Worm (Caenorhabditis elegans) whole organism, mixed stage, embryonic: ENCODE results near the gene fbxb-81.

Source experiments
- ceh-43 ChIP-seq: fragments of 200-800 bp; sonication (Bioruptor generic); optimal IDR thresholded peaks from 2 replicates; lab custom pipeline; 2018; ENCODE audit warnings: mild to moderate bottlenecking, missing genetic modification characterization, moderate library complexity, missing compliant biosample characterization
- ces-1 ChIP-seq: fragments of 150-350 bp; optimal IDR thresholded peaks from 2 replicates; lab custom pipeline; 2014; ENCODE audit warnings: missing biosample characterization, missing genetic modification reagents, missing genetic modification characterization
- elt-1 ChIP-seq: sonication (generic microtip); optimal IDR thresholded peaks from 2 replicates; lab custom pipeline; 2017; ENCODE audit warnings: missing genetic modification characterization, mild to moderate bottlenecking, missing compliant biosample characterization, antibody characterized with exemption, moderate library complexity, borderline replicate concordance; ENCODE audit not compliant: insufficient read depth
- elt-3 ChIP-seq: fragments of 150-350 bp; optimal IDR thresholded peaks from 2 replicates; lab custom pipeline; 2014; ENCODE audit warnings: missing biosample characterization, missing genetic modification characterization
- mab-5 ChIP-seq: fragments of 150-350 bp; optimal IDR thresholded peaks from 2 replicates; lab custom pipeline; 2014; ENCODE audit warnings: missing biosample characterization, missing genetic modification characterization
- nhr-12 ChIP-seq: fragments of 150-350 bp; optimal IDR thresholded peaks from 2 replicates; lab custom pipeline; 2014; ENCODE audit warnings: missing biosample characterization, missing genetic modification characterization
- nhr-237 ChIP-seq: fragments of 150-350 bp; optimal IDR thresholded peaks from 2 replicates; lab custom pipeline; 2014; ENCODE audit warnings: missing biosample characterization, missing genetic modification characterization
- nhr-28 ChIP-seq: fragments of 150-350 bp; optimal IDR thresholded peaks from 2 replicates; lab custom pipeline; 2014; ENCODE audit warnings: missing biosample characterization, missing genetic modification characterization
- pha-4 ChIP-seq: fragments of 150-350 bp; optimal IDR thresholded peaks from 2 replicates; lab custom pipeline; 2018; ENCODE audit warnings: missing biosample characterization, missing genetic modification reagents, missing genetic modification characterization
- snpc-4 ChIP-seq: fragments of 150-350 bp; optimal IDR thresholded peaks from 2 replicates; lab custom pipeline; 2014; ENCODE audit warnings: missing biosample characterization, missing genetic modification characterization
- unc-62 ChIP-seq: fragments of 150-350 bp; optimal IDR thresholded peaks from 2 replicates; lab custom pipeline; 2014; ENCODE audit warnings: missing biosample characterization, missing genetic modification reagents, missing genetic modification characterization
- ztf-11 ChIP-seq: fragments of 150-350 bp; optimal IDR thresholded peaks from 2 replicates; lab custom pipeline; 2014; ENCODE audit warnings: missing biosample characterization, missing genetic modification characterization

DNA sequence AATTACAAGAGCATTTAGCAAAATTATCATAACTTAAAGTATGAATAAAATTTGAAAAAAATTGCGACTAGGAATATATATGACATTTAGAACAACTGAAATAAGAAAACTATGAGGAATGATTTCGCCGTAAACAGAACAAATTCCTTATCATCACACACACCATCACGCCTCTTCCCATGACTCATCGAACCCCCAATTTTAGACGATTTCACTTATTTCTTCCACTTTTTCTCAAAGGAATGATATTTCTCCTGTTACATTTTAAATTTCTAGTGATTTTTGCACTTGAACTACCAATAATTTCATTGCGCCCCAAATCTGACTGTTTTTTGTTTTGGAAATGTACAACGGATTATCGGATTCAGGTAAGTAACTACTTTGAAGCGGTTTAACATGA, 15.6 kb upstream of the fbxb-81 start, which contains the start of the genes zig-13 and ver-1:
- TF ChIP-seq ces-1 (GFP tag; lab: Kevin White, UChicago) (no peak), nhr-237 (tag; lab: Kevin White, UChicago) (no peak), ztf-11 (tag; lab: Kevin White, UChicago) (no peak), ceh-43 (GFP tag; lab: Kevin White, UChicago) (no peak), elt-1 (tag; lab: Kevin White, UChicago) (no peak), snpc-4 (tag; lab: Kevin White, UChicago) (no peak), pha-4 (no peak), unc-62 (GFP tag; lab: Kevin White, UChicago) (no peak), nhr-12 (tag; lab: Kevin White, UChicago) (no peak), elt-3 (tag; lab: Kevin White, UChicago) (no peak), mab-5 (tag; lab: Kevin White, UChicago) (no peak), nhr-28 (tag; lab: Kevin White, UChicago) (no peak)
